Fruit fly (Drosophila melanogaster) whole organism: ENCODE data around the gene stet.

ENCODE experiments used
- CG8478 ChIP-seq: fragments of >200 bp; optimal IDR thresholded peaks from 2 replicates; lab custom pipeline; 2018; ENCODE audit warnings: inconsistent platforms
- Dll ChIP-seq: fragments of >200 bp; optimal IDR thresholded peaks from 2 replicates; lab custom pipeline; 2017
- EcR ChIP-seq, 2 experiments: fragments of >200 bp; optimal IDR thresholded peaks; 2 replicates each; lab custom pipeline; 2017; ENCODE audit warnings: missing biosample characterization in 2 of 2, missing genetic modification characterization in 2 of 2, missing genetic modification reagents in 2 of 2
- pan ChIP-seq: fragments of >200 bp; optimal IDR thresholded peaks from 2 replicates; lab custom pipeline; 2017
- psq ChIP-seq: fragments of >200 bp; optimal IDR thresholded peaks from 2 replicates; lab custom pipeline; 2017
- usp ChIP-seq: fragments of >200 bp; optimal IDR thresholded peaks from 2 replicates; lab custom pipeline; 2017; ENCODE audit warnings: missing biosample characterization, missing genetic modification characterization, mixed read lengths

DNA sequence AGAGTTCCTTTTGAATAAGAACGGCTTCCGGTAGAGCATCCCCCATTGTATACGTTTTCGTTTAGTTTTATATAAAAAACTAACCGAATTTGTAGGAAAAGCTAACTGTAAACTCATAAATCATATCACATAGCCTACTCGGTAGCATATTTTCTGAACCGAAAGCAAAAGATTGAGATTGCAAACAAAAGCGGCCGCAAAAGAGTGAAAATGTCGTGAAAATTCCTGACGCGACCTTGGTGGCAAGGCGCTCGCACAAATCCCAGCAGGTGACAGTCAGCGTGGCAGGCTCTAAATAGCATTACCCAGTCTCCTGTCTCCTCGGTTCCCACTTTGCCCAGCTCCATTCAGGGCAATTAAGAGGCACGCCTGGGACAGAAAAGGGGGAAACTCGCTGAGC, 17.4 kb downstream of the stet start, which contains the start of gene Naa30B:
- TF ChIP-seq usp (no peak), psq (lab: Kevin White, UChicago) (no peak), Dll (lab: Kevin White, UChicago) (no peak), pan (lab: Kevin White, UChicago) (no peak), CG8478 (no peak), EcR (GFP tag; optimal IDR thresholded peaks at IDR 0.05; lab: Kevin White, UChicago) (no peak)
